Worm (Caenorhabditis elegans): ENCODE measurements around the gene srh-245.
A peak's percentile ranks its signal among the peaks of the same experiment; 100 is the strongest.

Gene srh-245

DNA sequence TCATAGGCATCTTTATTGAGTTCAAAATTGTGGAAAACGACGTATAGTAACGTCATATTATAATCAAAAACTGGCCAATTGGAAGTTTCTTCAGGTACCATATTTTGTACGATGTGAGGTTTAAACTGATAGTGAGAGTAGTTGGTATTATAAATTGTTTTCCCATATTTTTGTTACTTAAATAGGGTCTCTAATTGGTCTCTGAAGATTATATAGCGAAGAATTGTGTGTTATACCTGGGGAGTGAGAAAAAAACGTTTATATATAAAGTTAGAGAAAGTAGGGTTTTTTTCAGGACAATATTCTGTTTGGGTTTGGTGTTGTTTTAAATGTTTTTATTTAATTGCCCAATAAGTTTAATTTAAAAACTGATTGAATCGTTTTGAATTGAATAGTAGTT is 30.8 kb downstream of the srh-245 start, which contains the start of gene srt-17:
Gene srt-17 (minus strand): TSS at position 101 of the 400 bp plus-strand sequence.
- TF ChIP-seq pha-4 (GFP tag; IDR thresholded peaks at IDR 0.05) (no peak), pha-4 (tag; optimal IDR thresholded peaks at IDR 0.05) (no peak), mxl-3 (GFP tag; optimal IDR thresholded peaks at IDR 0.05) (no peak), dmd-6 (GFP tag; IDR thresholded peaks at IDR 0.05) (no peak), lim-7 (GFP tag; IDR thresholded peaks at IDR 0.05) (no peak), F26F4.8 (GFP tag; conservative IDR thresholded peaks at IDR 0.05) (no peak), duxl-1 (tag; optimal IDR thresholded peaks at IDR 0.05; ENCODE audit: poor library complexity) (no peak), daf-19 (GFP tag; conservative IDR thresholded peaks at IDR 0.05) (no peak), snpc-1.2 (GFP tag; IDR thresholded peaks at IDR 0.05) (no peak), sdz-12 (GFP tag; optimal IDR thresholded peaks at IDR 0.05) (no peak), hlh-11 (tag; optimal IDR thresholded peaks at IDR 0.05) (no peak), lsy-2 (tag; optimal IDR thresholded peaks at IDR 0.05) (no peak), ceh-82 (tag; optimal IDR thresholded peaks at IDR 0.05) (no peak), zip-11 (GFP tag; IDR thresholded peaks at IDR 0.05) (no peak), hif-1 (tag; optimal IDR thresholded peaks at IDR 0.05) (no peak), zag-1 (tag; optimal IDR thresholded peaks at IDR 0.05) (no peak), dmd-8 (GFP tag; IDR thresholded peaks at IDR 0.05) (no peak), nhr-48 (tag; optimal IDR thresholded peaks at IDR 0.05) (no peak), hlh-30 (tag; optimal IDR thresholded peaks at IDR 0.05; ENCODE audit: insufficient read depth) (no peak)

DNA sequence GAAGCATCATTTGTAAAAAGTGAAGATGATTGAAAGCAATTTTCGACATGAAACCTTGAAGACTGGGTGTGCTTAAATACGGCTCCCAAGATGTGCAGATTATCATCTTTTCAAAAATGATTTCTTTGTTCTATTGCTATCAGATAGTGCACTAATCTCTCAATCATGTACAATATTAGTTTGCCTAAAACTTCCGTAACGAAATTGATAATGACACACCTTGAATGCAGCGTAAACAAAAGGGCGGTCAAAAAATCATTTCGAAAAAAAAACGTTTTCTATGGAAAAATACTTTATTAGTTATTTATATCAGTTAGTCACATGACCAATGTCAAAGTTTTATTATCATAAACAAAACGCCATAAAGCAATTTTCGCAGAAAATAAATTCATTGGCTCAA is 32.8 kb downstream of the srh-245 start, which contains the start of gene F48G7.5:
Gene F48G7.5 (minus strand): TSS at position 34 of the 400 bp plus-strand sequence.
- TF ChIP-seq D1046.2 (GFP tag; IDR thresholded peaks at IDR 0.05), result no peak
- TF ChIP-seq daf-16 (GFP tag; optimal IDR thresholded peaks at IDR 0.05), result no peak
- peak; percentile 78 for TF ChIP-seq daf-16 (tag; optimal IDR thresholded peaks at IDR 0.05)
- TF ChIP-seq pqm-1 (tag; optimal IDR thresholded peaks at IDR 0.05), result peak; percentile 26
- no peak for TF ChIP-seq aly-2 (tag; optimal IDR thresholded peaks at IDR 0.05)
- TF ChIP-seq dve-1 (tag; optimal IDR thresholded peaks at IDR 0.05; ENCODE audit: insufficient read depth), result peak; percentile 6

DNA sequence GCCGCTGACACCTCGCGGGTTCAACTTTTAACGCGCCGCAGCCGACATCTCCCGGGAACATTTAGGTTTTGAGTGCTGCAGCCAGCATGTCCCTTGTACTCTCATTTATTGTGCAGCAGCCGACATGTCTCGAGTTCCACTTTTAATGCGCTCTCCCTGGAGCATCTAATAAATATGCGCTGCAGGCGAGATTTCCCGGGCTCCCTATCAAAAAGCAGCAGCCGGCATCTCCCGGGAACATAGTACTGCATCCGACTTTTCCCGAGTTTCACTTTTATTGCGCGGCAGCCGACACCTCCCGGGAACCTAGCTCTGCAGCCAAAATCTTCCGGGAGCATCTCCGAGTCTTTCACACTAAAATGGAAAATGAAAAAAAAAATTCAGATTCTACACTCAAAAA is 34.7 kb downstream of the srh-245 start:
- peak; percentile 51 for TF ChIP-seq set-16 (GFP tag; IDR thresholded peaks at IDR 0.05)
- peak; percentile 3 for TF ChIP-seq aha-1 (tag)
- TF ChIP-seq T26A8.4 (GFP tag; IDR thresholded peaks at IDR 0.05), result no peak

DNA sequence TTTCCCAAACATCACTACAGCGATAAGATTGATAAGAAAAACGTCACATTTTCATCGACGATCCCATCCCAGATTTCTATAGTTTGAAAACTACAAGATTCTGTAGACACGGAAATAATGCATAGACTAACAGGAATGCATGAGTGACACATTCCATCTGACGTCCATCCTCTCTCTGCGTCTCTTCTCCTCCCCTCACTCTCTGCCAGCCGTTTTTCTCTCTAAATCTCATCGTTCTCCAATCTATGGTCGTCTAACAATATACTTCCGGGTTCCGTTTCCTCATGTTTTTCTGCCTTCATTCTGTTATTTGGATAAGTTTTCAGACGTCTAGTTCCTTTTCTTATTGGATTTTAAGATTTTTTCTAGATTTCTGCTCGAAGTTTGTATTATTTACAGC is 36.7 kb downstream of the srh-245 start, which contains the start of gene F48G7.4:
Gene F48G7.4 (plus strand): TSS at position 400 of the 400 bp plus-strand sequence.
- TF ChIP-seq lsy-2 (tag; optimal IDR thresholded peaks at IDR 0.05), result peak; percentile 40 to 76
- TF ChIP-seq hif-1 (tag; optimal IDR thresholded peaks at IDR 0.05), result peak in 1 of 2 experiments; percentile 26
- TF ChIP-seq mdl-1 (tag; optimal IDR thresholded peaks at IDR 0.05), result peak in 1 of 2 experiments; percentile 60
- TF ChIP-seq nhr-76 (tag; optimal IDR thresholded peaks at IDR 0.05), result no peak
- peak; percentile 10 for TF ChIP-seq dpl-1 (GFP tag; optimal IDR thresholded peaks at IDR 0.05)
- TF ChIP-seq mdt-29 (GFP tag; IDR thresholded peaks at IDR 0.05), result no peak
- no peak for TF ChIP-seq F26F4.8 (GFP tag; conservative IDR thresholded peaks at IDR 0.05)
- no peak for TF ChIP-seq gei-8 (GFP tag; optimal IDR thresholded peaks at IDR 0.05)
- TF ChIP-seq ceh-28 (tag; optimal IDR thresholded peaks at IDR 0.05), result no peak
- TF ChIP-seq fkh-10 (GFP tag; optimal IDR thresholded peaks at IDR 0.05), result peak; percentile 65
- TF ChIP-seq nhr-28 (tag; optimal IDR thresholded peaks at IDR 0.05), result peak; percentile 74
- TF ChIP-seq dve-1 (tag; optimal IDR thresholded peaks at IDR 0.05; ENCODE audit: insufficient read depth), result peak; percentile 47
- peak; percentile 60; the same call in 1 of the 2 replicates for TF ChIP-seq ceh-20 (GFP tag; IDR thresholded peaks at IDR 0.05)
- peak; percentile 79 for TF ChIP-seq hlh-30 (tag; optimal IDR thresholded peaks at IDR 0.05; ENCODE audit: insufficient read depth)
- TF ChIP-seq tag-97 (GFP tag; IDR thresholded peaks at IDR 0.05), result 0 out of 2 replicates have a peak, but pooled peaks have one; percentile 33
- peak; percentile 84 for TF ChIP-seq rbr-2 (tag; optimal IDR thresholded peaks at IDR 0.05)
- no peak for TF ChIP-seq aha-1 (tag)
- no peak for TF ChIP-seq nhr-111 (GFP tag; optimal IDR thresholded peaks at IDR 0.05)
- TF ChIP-seq dmd-6 (GFP tag; IDR thresholded peaks at IDR 0.05), result peak; percentile 75
- no peak for TF ChIP-seq ztf-7 (tag; optimal IDR thresholded peaks at IDR 0.05)
- TF ChIP-seq ceh-62 (tag; optimal IDR thresholded peaks at IDR 0.05), result no peak
- TF ChIP-seq aly-2 (tag; optimal IDR thresholded peaks at IDR 0.05), result no peak
- TF ChIP-seq ctbp-1 (GFP tag; IDR thresholded peaks at IDR 0.05), result no peak
- peak; percentile 50 for TF ChIP-seq duxl-1 (tag; optimal IDR thresholded peaks at IDR 0.05; ENCODE audit: poor library complexity)
- TF ChIP-seq nhr-77 (tag; optimal IDR thresholded peaks at IDR 0.05), result no peak
- no peak for TF ChIP-seq nhr-10 (tag; optimal IDR thresholded peaks at IDR 0.05)
- TF ChIP-seq nhr-48 (tag; optimal IDR thresholded peaks at IDR 0.05), result peak; percentile 24
- TF ChIP-seq hlh-11 (tag; optimal IDR thresholded peaks at IDR 0.05), result peak; percentile 71
- TF ChIP-seq lim-7 (GFP tag; IDR thresholded peaks at IDR 0.05), result no peak
- TF ChIP-seq hmg-1.1 (GFP tag; IDR thresholded peaks at IDR 0.05), result peak; percentile 56; the same call in 1 of the 2 replicates

Measured in whole organism, L4 larva.